Fruit fly (Drosophila melanogaster): Measurements from ENCODE around the gene CG10341.

DNA sequence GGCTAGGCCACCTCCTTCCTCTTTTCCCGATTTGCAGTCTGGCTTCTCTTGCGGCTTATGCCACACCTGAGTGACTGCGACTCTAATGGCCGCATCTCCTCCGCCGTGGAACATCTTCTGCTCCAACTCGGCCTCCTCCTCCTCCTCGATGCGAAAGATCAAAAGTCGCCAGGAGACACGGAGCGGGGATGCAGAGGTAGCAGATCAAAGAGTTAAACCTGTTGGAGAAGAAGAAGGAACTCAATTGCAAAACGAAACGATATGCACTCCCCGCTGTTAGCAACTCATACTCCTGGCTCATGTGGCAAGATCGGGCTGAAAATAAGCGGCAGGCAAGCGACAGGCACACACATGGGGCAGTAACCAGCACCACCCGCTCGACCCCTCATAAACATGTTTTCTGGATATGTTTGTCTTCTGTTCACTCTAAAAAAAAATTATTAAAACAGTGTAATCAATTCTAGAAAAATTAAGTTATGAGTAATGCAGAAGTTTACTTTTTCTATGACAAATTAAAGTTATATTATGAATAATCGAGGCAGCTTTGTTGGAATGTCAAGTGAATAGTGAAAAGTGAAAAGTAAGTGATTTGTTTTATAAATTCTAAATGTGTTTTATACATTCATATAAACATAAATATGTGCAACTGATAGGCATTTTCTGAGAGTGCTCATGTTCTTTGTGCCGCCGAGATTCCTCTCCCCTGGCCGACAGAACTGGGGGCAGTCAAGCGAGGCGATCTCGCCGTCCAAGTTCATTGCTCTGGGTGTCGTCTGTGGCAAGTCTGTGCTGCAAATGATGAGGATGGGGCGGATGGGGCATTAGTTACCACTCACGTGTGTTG lies 33.6 kb upstream of the CG10341 start:
- TF ChIP-seq CG8478 (optimal IDR thresholded peaks at IDR 0.05) (no peak), CTCF (optimal IDR thresholded peaks at IDR 0.05) (no peak)
